Fruit fly (Drosophila melanogaster) S2 (cell line): ENCODE data around the gene Nemp.

Source experiments
- CG8478 ChIP-seq: fragments of >200 bp; optimal IDR thresholded peaks from 2 replicates; lab custom pipeline; 2018
- CTCF ChIP-seq, 2 experiments: fragments of >200 bp; optimal IDR thresholded peaks; 2 replicates each; lab custom pipeline; 2018

dm6 chrX:16616773-16617738 lies 37.8 kb downstream of the Nemp start:
- TF ChIP-seq CTCF (optimal IDR thresholded peaks at IDR 0.05; lab: Kevin White, UChicago) (no peak), CG8478 (no peak)
